Comparison of ENCODE assay signal across 4 fruit fly cellular contexts in the genomic region with DNA sequence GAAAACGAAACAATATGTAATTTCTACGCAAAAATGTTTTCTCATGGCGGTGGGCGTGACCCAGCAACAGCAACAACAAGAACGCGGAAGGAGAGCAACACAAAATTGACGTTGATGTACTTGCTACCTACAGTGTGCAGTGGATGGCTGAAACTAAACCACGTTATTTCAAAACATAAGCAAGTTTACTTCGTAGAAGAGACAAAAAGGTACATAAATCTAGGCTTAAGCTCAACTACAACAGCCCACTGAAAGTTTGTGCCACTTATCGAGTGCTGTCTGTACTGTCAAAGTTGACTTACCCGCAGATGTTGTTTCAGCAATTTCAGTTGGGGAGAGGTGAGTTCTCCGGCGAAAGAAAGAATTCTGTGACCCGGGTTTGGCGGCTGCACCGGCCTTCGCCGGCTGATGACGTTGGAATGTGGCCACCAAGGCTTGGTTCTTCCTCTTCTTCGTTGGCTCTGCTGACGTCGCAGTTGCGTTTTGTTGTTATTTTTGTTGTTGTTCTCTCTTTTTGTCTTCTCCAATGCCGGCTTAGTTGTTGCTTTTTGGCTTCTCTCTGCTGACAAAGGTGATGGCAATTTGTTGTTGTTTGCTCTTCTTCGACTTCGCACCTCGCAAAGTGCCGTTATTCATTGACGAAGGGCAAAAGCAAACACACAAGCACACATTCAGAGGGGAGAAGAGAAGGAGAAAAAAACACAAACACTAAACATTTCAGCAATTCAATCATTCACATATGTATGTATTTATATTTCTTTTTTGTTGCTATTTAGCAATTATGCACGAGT.
TF ChIP-seq lines count a peak whose summit lies in the region.

No protein-coding gene starts in this region.

TF ChIP-seq in whole organism, embryonic, 481 proteins besides CTCF, POLR2A, EP300 and RAD21 (continued from another document and continues in another):
- TF ChIP-seq BEAF-32 (GFP tag; optimal IDR thresholded peaks at IDR 0.05; lab: Kevin White, UChicago) (no peak), en (GFP tag; optimal IDR thresholded peaks at IDR 0.05; lab: Kevin White, UChicago) (no peak), lab (GFP tag; optimal IDR thresholded peaks at IDR 0.05; lab: Kevin White, UChicago) (peak; percentile 26), CG42726 (GFP tag; IDR thresholded peaks at IDR 0.05; lab: Robert Waterston, UW; ENCODE audit: partially characterized antibody) (no peak), scrt (GFP tag; optimal IDR thresholded peaks at IDR 0.05; lab: Kevin White, UChicago) (no peak), Drgx (GFP tag; IDR thresholded peaks at IDR 0.05; lab: Robert Waterston, UW) (peak; percentile 46; the same call in 1 of the 2 replicates), NC2α (GFP tag; optimal IDR thresholded peaks at IDR 0.05; lab: Kevin White, UChicago) (no peak), Atf3 (GFP tag; optimal IDR thresholded peaks at IDR 0.05; lab: Kevin White, UChicago) (no peak), E2f1 (GFP tag; IDR thresholded peaks at IDR 0.05; lab: Robert Waterston, UW) (peak; percentile 42; the same call in 1 of the 2 replicates), CG17361 (GFP tag; IDR thresholded peaks at IDR 0.05; lab: Robert Waterston, UW) (no peak), Hsf (GFP tag; optimal IDR thresholded peaks at IDR 0.05; lab: Kevin White, UChicago) (peak; percentile 6), CG7786 (GFP tag; optimal IDR thresholded peaks at IDR 0.05; lab: Kevin White, UChicago) (peak; percentile 15), CG11695 (GFP tag; IDR thresholded peaks at IDR 0.05; lab: Robert Waterston, UW) (no peak), sna (GFP tag; IDR thresholded peaks at IDR 0.05; lab: Robert Waterston, UW; ENCODE audit: partially characterized antibody) (no peak), br (optimal IDR thresholded peaks at IDR 0.05; lab: Kevin White, UChicago) (no peak), CG18599 (GFP tag; optimal IDR thresholded peaks at IDR 0.05; lab: Kevin White, UChicago) (peak; percentile 34), CG12391 (tag; optimal IDR thresholded peaks at IDR 0.05; lab: Kevin White, UChicago) (no peak), al (GFP tag; IDR thresholded peaks at IDR 0.05; lab: Robert Waterston, UW) (peak; percentile 29; the same call in 1 of the 2 replicates), CG12769 (tag; optimal IDR thresholded peaks at IDR 0.05; lab: Kevin White, UChicago) (peak; percentile 18), sim (GFP tag; IDR thresholded peaks at IDR 0.05; lab: Robert Waterston, UW) (no peak), Gug (GFP tag; IDR thresholded peaks at IDR 0.05; lab: Robert Waterston, UW) (peak; percentile 27; the same call in 1 of the 4 replicates), CG13287 (GFP tag; IDR thresholded peaks at IDR 0.05; lab: Robert Waterston, UW; ENCODE audit: partially characterized antibody) (no peak), CG1529 (GFP tag; optimal IDR thresholded peaks at IDR 0.05; lab: Kevin White, UChicago) (no peak), wor (GFP tag; IDR thresholded peaks at IDR 0.05; lab: Robert Waterston, UW) (no peak), CG10654 (GFP tag; optimal IDR thresholded peaks at IDR 0.05; lab: Kevin White, UChicago) (peak; percentile 12), Rx (GFP tag; IDR thresholded peaks at IDR 0.05; lab: Robert Waterston, UW) (0 out of 2 replicates have a peak, but pooled peaks have one; percentile 19), B-H1 (GFP tag; IDR thresholded peaks at IDR 0.05; lab: Robert Waterston, UW) (no peak), cg (GFP tag; optimal IDR thresholded peaks at IDR 0.05; lab: Kevin White, UChicago) (no peak), kni (GFP tag; optimal IDR thresholded peaks at IDR 0.05; lab: Kevin White, UChicago) (peak; percentile 46), ase (GFP tag; IDR thresholded peaks at IDR 0.05; lab: Robert Waterston, UW) (no peak)

TF ChIP-seq in whole organism, prepupa, 60 proteins besides CTCF, POLR2A, EP300 and RAD21 (continued from another document and continues in another):
- TF ChIP-seq eg (GFP tag; IDR thresholded peaks at IDR 0.05; lab: Robert Waterston, UW) (peak; percentile 74), Hr4 (GFP tag; optimal IDR thresholded peaks at IDR 0.05; lab: Kevin White, UChicago) (peak; percentile 30), Sox15 (GFP tag; optimal IDR thresholded peaks at IDR 0.05; lab: Kevin White, UChicago) (peak; percentile 39), ss (GFP tag; optimal IDR thresholded peaks at IDR 0.05; lab: Kevin White, UChicago) (peak; percentile 37 to 70), Lpt (GFP tag; optimal IDR thresholded peaks at IDR 0.05; lab: Kevin White, UChicago) (no peak), CG3919 (GFP tag; optimal IDR thresholded peaks at IDR 0.05; lab: Kevin White, UChicago) (peak; percentile 64), Smox (GFP tag; optimal IDR thresholded peaks at IDR 0.05; lab: Kevin White, UChicago) (peak; percentile 75), achi (GFP tag; optimal IDR thresholded peaks at IDR 0.05; lab: Kevin White, UChicago) (peak; percentile 68), CG8632 (GFP tag; optimal IDR thresholded peaks at IDR 0.05; lab: Kevin White, UChicago) (peak; percentile 55), CG6808 (GFP tag; optimal IDR thresholded peaks at IDR 0.05; lab: Kevin White, UChicago) (peak; percentile 57), Hr38 (GFP tag; optimal IDR thresholded peaks at IDR 0.05; lab: Kevin White, UChicago) (no peak), CG11902 (GFP tag; optimal IDR thresholded peaks at IDR 0.05; lab: Kevin White, UChicago) (peak; percentile 50), spab (GFP tag; optimal IDR thresholded peaks at IDR 0.05; lab: Kevin White, UChicago) (peak; percentile 61), Eip78C (GFP tag; lab: Kevin White, UChicago) (peak; percentile 87), CG6163 (GFP tag; IDR thresholded peaks at IDR 0.05; lab: Robert Waterston, UW) (peak; percentile 72), svp (GFP tag; lab: Kevin White, UChicago) (peak; percentile 93), fkh (GFP tag; optimal IDR thresholded peaks at IDR 0.05; lab: Kevin White, UChicago) (peak; percentile 67), Gug (GFP tag; IDR thresholded peaks at IDR 0.05; lab: Robert Waterston, UW) (no peak), CG32006 (GFP tag; optimal IDR thresholded peaks at IDR 0.05; lab: Kevin White, UChicago) (peak; percentile 67), CG4318 (GFP tag; optimal IDR thresholded peaks at IDR 0.05; lab: Kevin White, UChicago) (peak; percentile 30), CG1621 (tag; optimal IDR thresholded peaks at IDR 0.05; lab: Kevin White, UChicago) (peak; percentile 65), CG31627 (GFP tag; optimal IDR thresholded peaks at IDR 0.05; lab: Kevin White, UChicago) (peak; percentile 85), dsx (GFP tag; optimal IDR thresholded peaks at IDR 0.05; lab: Kevin White, UChicago; ENCODE audit: poor library complexity, severe bottlenecking) (peak; percentile 48), CG6792 (GFP tag; optimal IDR thresholded peaks at IDR 0.05; lab: Kevin White, UChicago) (peak; percentile 69), CG8319 (GFP tag; optimal IDR thresholded peaks at IDR 0.05; lab: Kevin White, UChicago) (no peak), CG9139 (GFP tag; optimal IDR thresholded peaks at IDR 0.05; lab: Kevin White, UChicago) (no peak), CG6854 (GFP tag; optimal IDR thresholded peaks at IDR 0.05; lab: Kevin White, UChicago) (no peak), Ets21C (GFP tag; optimal IDR thresholded peaks at IDR 0.05; lab: Kevin White, UChicago) (peak; percentile 64), Ets96B (tag; optimal IDR thresholded peaks at IDR 0.05; lab: Kevin White, UChicago) (peak; percentile 59), CG10631 (GFP tag; optimal IDR thresholded peaks at IDR 0.05; lab: Kevin White, UChicago) (peak; percentile 59), CG34406 (GFP tag; optimal IDR thresholded peaks at IDR 0.05; lab: Kevin White, UChicago) (peak; percentile 68), CG15336 (GFP tag; IDR thresholded peaks at IDR 0.05; lab: Robert Waterston, UW) (peak; percentile 60)

TF ChIP-seq in whole organism, pupa, 21 proteins besides CTCF, POLR2A, EP300 and RAD21 (continued from another document):
- peak; percentile 63 for TF ChIP-seq CG15710 (tag; optimal IDR thresholded peaks at IDR 0.05; lab: Kevin White, UChicago)
TF ChIP-seq in whole organism, pupa: peak in this region for 17.

TF ChIP-seq in whole organism, wandering third instar larva, 38 proteins besides CTCF, POLR2A, EP300 and RAD21 (continued from another document):
- peak; percentile 49 for TF ChIP-seq Hnf4 (GFP tag; optimal IDR thresholded peaks at IDR 0.05; lab: Kevin White, UChicago)
- no peak for TF ChIP-seq dl (GFP tag; optimal IDR thresholded peaks at IDR 0.05; lab: Kevin White, UChicago; ENCODE audit: insufficient read depth in 1 of 2, partially characterized antibody in 2 of 2)
- TF ChIP-seq tai (GFP tag; optimal IDR thresholded peaks at IDR 0.05; lab: Kevin White, UChicago) = no peak
- TF ChIP-seq sv (GFP tag; optimal IDR thresholded peaks at IDR 0.05; lab: Kevin White, UChicago) = no peak
- no peak for TF ChIP-seq sage (GFP tag; optimal IDR thresholded peaks at IDR 0.05; lab: Kevin White, UChicago)
- peak; percentile 71 for TF ChIP-seq fru (GFP tag; optimal IDR thresholded peaks at IDR 0.05; lab: Kevin White, UChicago)
- TF ChIP-seq Rel (GFP tag; optimal IDR thresholded peaks at IDR 0.05; lab: Kevin White, UChicago) = no peak
- no peak for TF ChIP-seq Rel (tag; optimal IDR thresholded peaks at IDR 0.05; lab: Kevin White, UChicago)
- TF ChIP-seq Mio (GFP tag; optimal IDR thresholded peaks at IDR 0.05; lab: Kevin White, UChicago) = no peak
- no peak for TF ChIP-seq pan (optimal IDR thresholded peaks at IDR 0.05; lab: Kevin White, UChicago)
- TF ChIP-seq N (GFP tag; optimal IDR thresholded peaks at IDR 0.05; lab: Kevin White, UChicago) = no peak
- TF ChIP-seq ey (GFP tag; optimal IDR thresholded peaks at IDR 0.05; lab: Kevin White, UChicago) = peak; percentile 74
- no peak for TF ChIP-seq CG32264 (GFP tag; optimal IDR thresholded peaks at IDR 0.05; lab: Kevin White, UChicago)
- TF ChIP-seq HLH106 (tag; optimal IDR thresholded peaks at IDR 0.05; lab: Kevin White, UChicago) = peak; percentile 72
- peak; percentile 55 for TF ChIP-seq OdsH (GFP tag; optimal IDR thresholded peaks at IDR 0.05; lab: Kevin White, UChicago)
- no peak for TF ChIP-seq Hr78 (GFP tag; optimal IDR thresholded peaks at IDR 0.05; lab: Kevin White, UChicago)
